Fruit fly (Drosophila melanogaster): Measurements from ENCODE around the gene SecS.

Gene SecS

dm6 chr3R:5617923-5618623 lies 16.8 kb downstream of the SecS start:
- TF ChIP-seq bab1 (GFP tag; optimal IDR thresholded peaks at IDR 0.05) (no peak), Hr96 (GFP tag; optimal IDR thresholded peaks at IDR 0.05) (no peak), CG5204 (GFP tag; optimal IDR thresholded peaks at IDR 0.05) (no peak), cnc (optimal IDR thresholded peaks at IDR 0.05) (no peak), pad (GFP tag; optimal IDR thresholded peaks at IDR 0.05) (no peak), CG14711 (tag; optimal IDR thresholded peaks at IDR 0.05) (no peak), CG7101 (tag; optimal IDR thresholded peaks at IDR 0.05) (no peak), kay (GFP tag; ENCODE audit: borderline replicate concordance) (no peak), CG7045 (GFP tag; optimal IDR thresholded peaks at IDR 0.05) (no peak), Crg-1 (GFP tag; optimal IDR thresholded peaks at IDR 0.05) (no peak), CG11617 (GFP tag; optimal IDR thresholded peaks at IDR 0.05) (no peak), CG33017 (tag; optimal IDR thresholded peaks at IDR 0.05) (no peak), Clk (GFP tag; optimal IDR thresholded peaks at IDR 0.05) (no peak), CG1620 (GFP tag; optimal IDR thresholded peaks at IDR 0.05) (no peak), tj (GFP tag; optimal IDR thresholded peaks at IDR 0.05) (no peak)

- TF ChIP-seq CG11617 (GFP tag; optimal IDR thresholded peaks at IDR 0.05) (peak; percentile 5), Hr96 (GFP tag; optimal IDR thresholded peaks at IDR 0.05) (no peak)
Observed at dm6 chr3R:5620387-5620956, 19.2 kb downstream of the SecS start.

dm6 chr3R:5621714-5622405 lies 20.6 kb downstream of the SecS start:
- TF ChIP-seq ovo (GFP tag; optimal IDR thresholded peaks at IDR 0.05): no peak
- no peak for TF ChIP-seq kay (GFP tag; ENCODE audit: borderline replicate concordance)
- TF ChIP-seq CG33017 (tag; optimal IDR thresholded peaks at IDR 0.05): no peak
- no peak for TF ChIP-seq Crg-1 (GFP tag; optimal IDR thresholded peaks at IDR 0.05)
- TF ChIP-seq tj (GFP tag; optimal IDR thresholded peaks at IDR 0.05): no peak
- TF ChIP-seq Mnt (GFP tag; optimal IDR thresholded peaks at IDR 0.05): no peak
- no peak for TF ChIP-seq CG14711 (tag; optimal IDR thresholded peaks at IDR 0.05)
- TF ChIP-seq Clk (GFP tag; optimal IDR thresholded peaks at IDR 0.05): no peak
- no peak for TF ChIP-seq toe (GFP tag; optimal IDR thresholded peaks at IDR 0.05)
- TF ChIP-seq CG7101 (tag; optimal IDR thresholded peaks at IDR 0.05): no peak
- TF ChIP-seq CG5204 (GFP tag; optimal IDR thresholded peaks at IDR 0.05): no peak
- TF ChIP-seq CG11617 (GFP tag; optimal IDR thresholded peaks at IDR 0.05): no peak
- TF ChIP-seq CG1620 (GFP tag; optimal IDR thresholded peaks at IDR 0.05): no peak
- TF ChIP-seq CG7045 (GFP tag; optimal IDR thresholded peaks at IDR 0.05): no peak
- no peak for TF ChIP-seq CG12768 (GFP tag; optimal IDR thresholded peaks at IDR 0.05)
- no peak for TF ChIP-seq cic (GFP tag; optimal IDR thresholded peaks at IDR 0.05)
- TF ChIP-seq Hr96 (GFP tag; optimal IDR thresholded peaks at IDR 0.05): no peak
- TF ChIP-seq pad (GFP tag; optimal IDR thresholded peaks at IDR 0.05): no peak
- TF ChIP-seq bab1 (GFP tag; optimal IDR thresholded peaks at IDR 0.05): no peak

dm6 chr3R:5622406-5622752 lies 21.1 kb downstream of the SecS start:
- TF ChIP-seq Mnt (GFP tag; optimal IDR thresholded peaks at IDR 0.05): no peak
- no peak for TF ChIP-seq cic (GFP tag; optimal IDR thresholded peaks at IDR 0.05)
- no peak for TF ChIP-seq CG5204 (GFP tag; optimal IDR thresholded peaks at IDR 0.05)

dm6 chr3R:5622985-5623630 lies 21.9 kb downstream of the SecS start:
- TF ChIP-seq Mnt (GFP tag; optimal IDR thresholded peaks at IDR 0.05) (peak; percentile 93), Crg-1 (GFP tag; optimal IDR thresholded peaks at IDR 0.05) (peak; percentile 98), tj (GFP tag; optimal IDR thresholded peaks at IDR 0.05) (peak; percentile 41), ovo (GFP tag; optimal IDR thresholded peaks at IDR 0.05) (peak; percentile 99), CG1620 (GFP tag; optimal IDR thresholded peaks at IDR 0.05) (peak; percentile 95), CG5204 (GFP tag; optimal IDR thresholded peaks at IDR 0.05) (peak; percentile 83), CG12768 (GFP tag; optimal IDR thresholded peaks at IDR 0.05) (peak; percentile 96), Hr96 (GFP tag; optimal IDR thresholded peaks at IDR 0.05) (peak; percentile 87), toe (GFP tag; optimal IDR thresholded peaks at IDR 0.05) (peak; percentile 93), pad (GFP tag; optimal IDR thresholded peaks at IDR 0.05) (peak; percentile 96), CG7101 (tag; optimal IDR thresholded peaks at IDR 0.05) (peak; percentile 91), Clk (GFP tag; optimal IDR thresholded peaks at IDR 0.05) (peak; percentile 85), CG14711 (tag; optimal IDR thresholded peaks at IDR 0.05) (peak; percentile 79), cic (GFP tag; optimal IDR thresholded peaks at IDR 0.05) (peak; percentile 96), CG7045 (GFP tag; optimal IDR thresholded peaks at IDR 0.05) (peak; percentile 91), kay (GFP tag; ENCODE audit: borderline replicate concordance) (no peak), bab1 (GFP tag; optimal IDR thresholded peaks at IDR 0.05) (peak; percentile 68), CG33017 (tag; optimal IDR thresholded peaks at IDR 0.05) (peak; percentile 81), cnc (optimal IDR thresholded peaks at IDR 0.05) (no peak), CG11617 (GFP tag; optimal IDR thresholded peaks at IDR 0.05) (peak; percentile 87)
